Fruit fly (Drosophila melanogaster): ENCODE data around the gene CG33229.

Gene CG33229

dm6 chr3L:264378-265151 lies 40.9 kb downstream of the CG33229 start, which contains the start of the genes Tudor-SN and mRpL17 (continued):
- TF ChIP-seq bbx (GFP tag; IDR thresholded peaks at IDR 0.05; ENCODE audit: partially characterized antibody) (peak; percentile 99), CG17568 (GFP tag; optimal IDR thresholded peaks at IDR 0.05) (no peak), CG18599 (GFP tag; optimal IDR thresholded peaks at IDR 0.05) (peak; percentile 44), CG14860 (GFP tag; IDR thresholded peaks at IDR 0.05; ENCODE audit: partially characterized antibody) (peak; percentile 97), Opbp (GFP tag; IDR thresholded peaks at IDR 0.05; ENCODE audit: partially characterized antibody) (peak; percentile 98), jing (GFP tag; optimal IDR thresholded peaks at IDR 0.05) (no peak), CG7556 (GFP tag; optimal IDR thresholded peaks at IDR 0.05) (peak; percentile 34), CG3847 (GFP tag; IDR thresholded peaks at IDR 0.05) (peak; percentile 59), Aef1 (GFP tag; IDR thresholded peaks at IDR 0.05) (no peak), so (GFP tag; IDR thresholded peaks at IDR 0.05) (no peak), CG18476 (GFP tag; optimal IDR thresholded peaks at IDR 0.05) (no peak), dysf (GFP tag; IDR thresholded peaks at IDR 0.05) (no peak), dmrt11E (tag; optimal IDR thresholded peaks at IDR 0.05) (peak; percentile 36), Sry-β (GFP tag; optimal IDR thresholded peaks at IDR 0.05) (peak; percentile 55), oc (tag; optimal IDR thresholded peaks at IDR 0.05) (no peak), CG10979 (tag; optimal IDR thresholded peaks at IDR 0.05) (peak; percentile 23), H2.0 (GFP tag; IDR thresholded peaks at IDR 0.05) (no peak; the same call in 1 of the 2 replicates), CG6765 (GFP tag; optimal IDR thresholded peaks at IDR 0.05) (peak; percentile 17), pan (optimal IDR thresholded peaks at IDR 0.05) (no peak), pan (GFP tag; optimal IDR thresholded peaks at IDR 0.05 in 1 of 2, IDR thresholded peaks at IDR 0.05 in 1 of 2) (peak in 1 of 2 experiments; percentile 27), her (GFP tag; optimal IDR thresholded peaks at IDR 0.05) (no peak), CG4820 (GFP tag; optimal IDR thresholded peaks at IDR 0.05) (peak; percentile 21), eve (GFP tag; optimal IDR thresholded peaks at IDR 0.05) (no peak), Meics (GFP tag; optimal IDR thresholded peaks at IDR 0.05) (peak; percentile 39), nom (GFP tag; optimal IDR thresholded peaks at IDR 0.05) (no peak), Trl (optimal IDR thresholded peaks at IDR 0.05) (no peak), Trl (GFP tag; optimal IDR thresholded peaks at IDR 0.05) (peak; percentile 14), CG7745 (tag; optimal IDR thresholded peaks at IDR 0.05) (no peak), dan (GFP tag; IDR thresholded peaks at IDR 0.05) (no peak), Sin3A (optimal IDR thresholded peaks at IDR 0.05) (peak; percentile 68), slbo (GFP tag; IDR thresholded peaks at IDR 0.05) (peak; percentile 69), CG12659 (GFP tag; optimal IDR thresholded peaks at IDR 0.05) (peak; percentile 61), CG12104 (GFP tag; optimal IDR thresholded peaks at IDR 0.05) (peak; percentile 20), CG31388 (GFP tag; optimal IDR thresholded peaks at IDR 0.05) (no peak), NfI (GFP tag; optimal IDR thresholded peaks at IDR 0.05) (peak; percentile 24), CG34376 (GFP tag; optimal IDR thresholded peaks at IDR 0.05) (peak; percentile 11), crp (GFP tag; optimal IDR thresholded peaks at IDR 0.05) (peak in 1 of 2 experiments; percentile 83), Nf-YC (tag; optimal IDR thresholded peaks at IDR 0.05) (peak; percentile 57), NC2β (GFP tag; optimal IDR thresholded peaks at IDR 0.05) (peak; percentile 6), exex (tag; optimal IDR thresholded peaks at IDR 0.05) (peak; percentile 36), Dref (GFP tag; IDR thresholded peaks at IDR 0.05) (peak; percentile 72), ems (GFP tag; optimal IDR thresholded peaks at IDR 0.05) (peak; percentile 32), CG33557 (GFP tag; optimal IDR thresholded peaks at IDR 0.05) (peak; percentile 43), CTCF (GFP tag; optimal IDR thresholded peaks at IDR 0.05) (peak; percentile 6), HLH54F (GFP tag; optimal IDR thresholded peaks at IDR 0.05) (peak; percentile 40), CG1647 (GFP tag; optimal IDR thresholded peaks at IDR 0.05) (no peak), Ssrp (tag; optimal IDR thresholded peaks at IDR 0.05) (peak; percentile 8), tio (GFP tag; optimal IDR thresholded peaks at IDR 0.05) (no peak), sob (GFP tag; IDR thresholded peaks at IDR 0.05) (peak; percentile 48; the same call in 1 of the 2 replicates), CG18619 (GFP tag; optimal IDR thresholded peaks at IDR 0.05) (peak; percentile 23)

All from whole organism, embryonic.